Worm (Caenorhabditis elegans) whole organism, midembryonic: ENCODE measurements around the gene F58G6.3.

Experiments
- T22C8.4 ChIP-seq: fragments of 200-800 bp; sonication (Bioruptor generic); IDR thresholded peaks from 2 replicates; pipeline ENCODE4 v1.3.6; 2022; ENCODE audit warnings: missing genetic modification characterization, missing compliant biosample characterization
- cog-1 ChIP-seq: sonication (generic microtip); optimal IDR thresholded peaks from 2 replicates; lab custom pipeline; 2016; ENCODE audit warnings: missing genetic modification characterization, missing compliant biosample characterization
- flt-1 ChIP-seq: fragments of 200-800 bp; sonication (Bioruptor generic); IDR thresholded peaks from 2 replicates; pipeline ENCODE4 v1.3.6; 2022; ENCODE audit warnings: missing genetic modification characterization, missing compliant biosample characterization
- klf-2 ChIP-seq: fragments of 200-800 bp; sonication (Bioruptor generic); conservative IDR thresholded peaks from 2 replicates; pipeline ENCODE4 v1.3.6; 2022; ENCODE audit warnings: missing genetic modification reagents, missing genetic modification characterization, missing compliant biosample characterization
- med-1 ChIP-seq: sonication (generic microtip); optimal IDR thresholded peaks from 2 replicates; lab custom pipeline; 2017; ENCODE audit warnings: missing genetic modification characterization, mild to moderate bottlenecking, missing compliant biosample characterization, antibody characterized with exemption, missing genetic modification reagents; ENCODE audit not compliant: insufficient read depth
- ref-1 ChIP-seq: fragments of 200-800 bp; sonication (Bioruptor generic); conservative IDR thresholded peaks from 2 replicates; pipeline ENCODE4 v1.3.6; 2022; ENCODE audit warnings: missing genetic modification reagents, missing genetic modification characterization, missing compliant biosample characterization
- tab-1 ChIP-seq: fragments of 200-800 bp; sonication (Bioruptor generic); IDR thresholded peaks from 2 replicates; pipeline ENCODE4 v1.3.6; 2022; ENCODE audit warnings: missing genetic modification characterization, missing compliant biosample characterization
- ztf-23 ChIP-seq: fragments of 200-800 bp; sonication (Bioruptor generic); IDR thresholded peaks from 2 replicates; pipeline ENCODE4 v1.3.6; 2022; ENCODE audit warnings: missing genetic modification reagents, missing genetic modification characterization, missing compliant biosample characterization
- ztf-29 ChIP-seq: fragments of 200-800 bp; sonication (Bioruptor generic); IDR thresholded peaks from 2 replicates; pipeline ENCODE4 v1.3.6; 2022; ENCODE audit warnings: missing genetic modification reagents, missing genetic modification characterization, missing compliant biosample characterization

DNA sequence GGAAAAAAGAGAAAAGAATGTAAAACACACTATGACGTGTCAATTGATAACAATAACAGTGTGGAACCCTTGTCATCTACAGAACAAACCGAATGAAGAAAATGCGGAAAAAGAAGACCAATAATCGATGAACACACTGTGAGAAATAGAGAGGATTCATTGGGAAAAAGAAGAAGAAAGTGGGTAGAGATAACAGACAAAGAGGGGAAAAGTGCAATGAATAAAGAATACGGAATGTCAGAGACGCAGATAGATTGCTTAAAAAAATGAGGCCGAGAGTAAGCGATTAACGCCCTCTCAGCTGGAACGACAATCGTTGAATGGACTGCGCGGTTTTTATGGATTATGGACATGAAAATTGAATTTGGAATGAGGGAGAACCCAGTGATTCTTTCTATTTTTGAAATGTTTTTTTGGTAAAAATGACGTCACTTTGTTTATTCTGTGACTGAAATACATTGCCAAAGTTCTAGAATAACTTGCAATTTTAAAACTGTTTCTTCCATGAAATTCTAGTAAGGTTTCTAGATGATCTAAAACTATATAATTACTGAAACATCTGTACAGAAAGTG, 5.5 kb upstream of the F58G6.3 start, which contains the start of gene amph-1:
- TF ChIP-seq T22C8.4 (GFP tag; lab: Robert Waterston, UW) (no peak), med-1 (GFP tag; lab: Kevin White, UChicago) (no peak), tab-1 (GFP tag; lab: Robert Waterston, UW) (no peak), klf-2 (GFP tag; lab: Robert Waterston, UW) (no peak), flt-1 (GFP tag; lab: Robert Waterston, UW) (no peak), ztf-29 (no peak), ref-1 (GFP tag; lab: Robert Waterston, UW) (no peak), cog-1 (tag; lab: Kevin White, UChicago) (no peak), ztf-23 (GFP tag; lab: Robert Waterston, UW) (no peak)
